Fruit fly (Drosophila melanogaster) whole organism, embryonic: ENCODE results near the gene Lmpt.

Experiments
- Bgb ChIP-seq: fragments of 200-800 bp; sonication (Bioruptor generic); IDR thresholded peaks from 2 replicates; pipeline ENCODE4 v1.3.6; 2022; ENCODE audit warnings: missing biosample characterization, missing genetic modification characterization; ENCODE audit not compliant: partially characterized antibody
- BtbVII ChIP-seq: fragments of 200-800 bp; sonication (Bioruptor generic); optimal IDR thresholded peaks from 3 replicates; lab custom pipeline; 2017; ENCODE audit warnings: missing biosample characterization, mild to moderate bottlenecking, missing genetic modification characterization
- CG1024 ChIP-seq: fragments of 200-800 bp; sonication (Bioruptor generic); IDR thresholded peaks from 2 replicates; pipeline ENCODE4 v1.3.6; 2022; ENCODE audit warnings: missing biosample characterization, missing genetic modification characterization
- CG11723 ChIP-seq: fragments of 200-800 bp; sonication (Bioruptor generic); optimal IDR thresholded peaks from 2 replicates; lab custom pipeline; 2017; ENCODE audit warnings: missing biosample characterization, mild to moderate bottlenecking, missing genetic modification characterization
- CG12155 ChIP-seq: fragments of 200-800 bp; sonication (Bioruptor generic); optimal IDR thresholded peaks from 3 replicates; lab custom pipeline; 2016; ENCODE audit warnings: missing biosample characterization, missing genetic modification characterization
- CG12391 ChIP-seq: fragments of 200-800 bp; sonication (Bioruptor generic); optimal IDR thresholded peaks from 3 replicates; lab custom pipeline; 2018; ENCODE audit warnings: missing biosample characterization, mild to moderate bottlenecking, missing genetic modification characterization, moderate library complexity
- CG13296 ChIP-seq: fragments of 200-800 bp; sonication (Bioruptor generic); optimal IDR thresholded peaks from 3 replicates; lab custom pipeline; 2018; ENCODE audit warnings: missing biosample characterization, mild to moderate bottlenecking, missing genetic modification characterization
- CG13624 ChIP-seq: fragments of 200-800 bp; sonication (Bioruptor generic); optimal IDR thresholded peaks from 2 replicates; lab custom pipeline; 2016; ENCODE audit warnings: missing biosample characterization, missing genetic modification characterization
- CG18599 ChIP-seq: fragments of 200-800 bp; sonication (Bioruptor generic); optimal IDR thresholded peaks from 3 replicates; lab custom pipeline; 2017; ENCODE audit warnings: missing biosample characterization, missing genetic modification characterization, mild to moderate bottlenecking, moderate library complexity, missing genetic modification reagents
- CG2116 ChIP-seq: fragments of 200-800 bp; sonication (Bioruptor generic); optimal IDR thresholded peaks from 3 replicates; lab custom pipeline; 2018; ENCODE audit warnings: missing biosample characterization, mild to moderate bottlenecking, missing genetic modification characterization
- CG30403 ChIP-seq: fragments of 200-800 bp; sonication (Bioruptor generic); optimal IDR thresholded peaks from 3 replicates; lab custom pipeline; 2016; ENCODE audit warnings: missing biosample characterization, missing genetic modification characterization
- CG32767 ChIP-seq: fragments of 200-800 bp; sonication (Bioruptor generic); IDR thresholded peaks from 2 replicates; pipeline ENCODE4 v1.3.6; 2022; ENCODE audit warnings: missing biosample characterization, missing genetic modification characterization
- CG34224 ChIP-seq: fragments of 200-800 bp; sonication (Bioruptor generic); IDR thresholded peaks from 3 replicates; pipeline ENCODE4 v1.3.6; 2022; ENCODE audit warnings: missing biosample characterization, missing genetic modification characterization; ENCODE audit not compliant: partially characterized antibody
- CG3847 ChIP-seq: fragments of 200-800 bp; sonication (Bioruptor generic); IDR thresholded peaks from 2 replicates; pipeline ENCODE4 v1.3.6; 2022; ENCODE audit warnings: missing biosample characterization, missing genetic modification characterization
- CG4617 ChIP-seq: fragments of 200-800 bp; sonication (Bioruptor generic); optimal IDR thresholded peaks from 3 replicates; lab custom pipeline; 2016; ENCODE audit warnings: missing biosample characterization, missing genetic modification characterization, borderline replicate concordance
- CG4820 ChIP-seq: fragments of 200-800 bp; sonication (Bioruptor generic); optimal IDR thresholded peaks from 3 replicates; lab custom pipeline; 2016; ENCODE audit warnings: missing biosample characterization, missing genetic modification characterization
- CG6272 ChIP-seq: fragments of 200-800 bp; sonication (Bioruptor generic); IDR thresholded peaks from 2 replicates; pipeline ENCODE4 v1.3.6; 2022; ENCODE audit warnings: missing biosample characterization, missing genetic modification characterization
- CG6765 ChIP-seq: fragments of 200-800 bp; sonication (Bioruptor generic); optimal IDR thresholded peaks from 3 replicates; lab custom pipeline; 2017; ENCODE audit warnings: missing biosample characterization, mild to moderate bottlenecking, missing genetic modification characterization
- CG7963 ChIP-seq: fragments of 200-800 bp; sonication (Bioruptor generic); IDR thresholded peaks from 3 replicates; pipeline ENCODE4 v1.3.6; 2022; ENCODE audit warnings: missing biosample characterization, missing genetic modification characterization; ENCODE audit not compliant: partially characterized antibody
- CHES-1-like ChIP-seq: fragments of 200-800 bp; sonication (Bioruptor generic); optimal IDR thresholded peaks from 2 replicates; lab custom pipeline; 2016; ENCODE audit warnings: missing biosample characterization, missing genetic modification characterization
- Doc3 ChIP-seq: fragments of 200-800 bp; sonication (Bioruptor generic); IDR thresholded peaks from 3 replicates; pipeline ENCODE4 v1.3.6; 2022; ENCODE audit warnings: missing biosample characterization, missing genetic modification characterization; ENCODE audit not compliant: partially characterized antibody
- Elba2 ChIP-seq: fragments of 200-800 bp; sonication (Bioruptor generic); optimal IDR thresholded peaks from 3 replicates; lab custom pipeline; 2016; ENCODE audit warnings: missing biosample characterization, missing genetic modification characterization
- Hmr ChIP-seq: fragments of 200-800 bp; sonication (Bioruptor generic); optimal IDR thresholded peaks from 3 replicates; lab custom pipeline; 2017; ENCODE audit warnings: mild to moderate bottlenecking, missing biosample characterization, missing genetic modification reagents, missing genetic modification characterization
- Hr51 ChIP-seq, 2 experiments: fragments of 200-800 bp; sonication (Bioruptor generic); optimal IDR thresholded peaks; 2 replicates in 1 of 2; 3 replicates in 1 of 2; lab custom pipeline; 2016 to 2018; ENCODE audit warnings: missing biosample characterization in 2 of 2, missing genetic modification characterization in 2 of 2, mild to moderate bottlenecking in 1 of 2, moderate library complexity in 1 of 2
- MTF-1 ChIP-seq: fragments of 200-800 bp; sonication (Bioruptor generic); optimal IDR thresholded peaks from 2 replicates; lab custom pipeline; 2018; ENCODE audit warnings: missing biosample characterization, mild to moderate bottlenecking, missing genetic modification characterization, borderline replicate concordance
- Poxn ChIP-seq: fragments of 200-800 bp; sonication (Bioruptor generic); IDR thresholded peaks from 2 replicates; pipeline ENCODE4 v1.3.6; 2022; ENCODE audit warnings: missing biosample characterization, missing genetic modification characterization
- Sry-δ ChIP-seq: fragments of 200-800 bp; sonication (Bioruptor generic); optimal IDR thresholded peaks from 2 replicates; lab custom pipeline; 2016; ENCODE audit warnings: missing biosample characterization, missing genetic modification characterization
- YL-1 ChIP-seq: fragments of 200-800 bp; sonication (Bioruptor generic); optimal IDR thresholded peaks from 3 replicates; lab custom pipeline; 2017; ENCODE audit warnings: missing biosample characterization, mild to moderate bottlenecking, missing genetic modification characterization
- ara ChIP-seq: fragments of 200-800 bp; sonication (Bioruptor generic); IDR thresholded peaks from 2 replicates; pipeline ENCODE4 v1.3.6; 2022; ENCODE audit warnings: missing biosample characterization, missing genetic modification characterization
- bbx ChIP-seq: fragments of 200-800 bp; sonication (Bioruptor generic); IDR thresholded peaks from 2 replicates; pipeline ENCODE4 v1.3.6; 2022; ENCODE audit warnings: missing biosample characterization, missing genetic modification characterization; ENCODE audit not compliant: partially characterized antibody
- cg ChIP-seq: fragments of 200-800 bp; sonication (Bioruptor generic); optimal IDR thresholded peaks from 3 replicates; lab custom pipeline; 2019; ENCODE audit warnings: missing biosample characterization, mild to moderate bottlenecking, missing genetic modification characterization, moderate library complexity
- chinmo ChIP-seq: fragments of 200-800 bp; sonication (Bioruptor generic); IDR thresholded peaks from 4 replicates; pipeline ENCODE4 v1.3.6; 2022; ENCODE audit warnings: missing biosample characterization, missing genetic modification characterization; ENCODE audit not compliant: partially characterized antibody
- disco-r ChIP-seq: fragments of 200-800 bp; sonication (Bioruptor generic); optimal IDR thresholded peaks from 2 replicates; lab custom pipeline; 2016; ENCODE audit warnings: missing biosample characterization, missing genetic modification characterization
- gfzf ChIP-seq: fragments of 200-800 bp; sonication (Bioruptor generic); optimal IDR thresholded peaks from 2 replicates; lab custom pipeline; 2016; ENCODE audit warnings: missing biosample characterization, mild to moderate bottlenecking, missing genetic modification characterization, moderate library complexity
- hb ChIP-seq: fragments of 200-800 bp; sonication (Bioruptor generic); IDR thresholded peaks from 3 replicates; pipeline ENCODE4 v1.3.6; 2022; ENCODE audit warnings: missing biosample characterization, missing genetic modification characterization; ENCODE audit not compliant: partially characterized antibody
- insv ChIP-seq, 2 experiments: fragments of 200-800 bp; sonication (Bioruptor generic); optimal IDR thresholded peaks; 3 replicates each; lab custom pipeline; 2016 to 2018; ENCODE audit warnings: missing biosample characterization in 2 of 2, missing genetic modification characterization in 2 of 2
- nerfin-2 ChIP-seq: fragments of 200-800 bp; sonication (Bioruptor generic); IDR thresholded peaks from 2 replicates; pipeline ENCODE4 v1.3.6; 2022; ENCODE audit warnings: missing biosample characterization, missing genetic modification characterization; ENCODE audit not compliant: partially characterized antibody
- pzg ChIP-seq: fragments of 200-800 bp; sonication (Bioruptor generic); optimal IDR thresholded peaks from 3 replicates; lab custom pipeline; 2018; ENCODE audit warnings: missing biosample characterization, mild to moderate bottlenecking, missing genetic modification characterization, moderate library complexity
- sens ChIP-seq: fragments of 200-800 bp; sonication (Bioruptor generic); peaks from one replicate; lab custom pipeline; 2016; ENCODE audit warnings: missing biosample characterization, missing genetic modification characterization
- sna ChIP-seq: fragments of 200-800 bp; sonication (Bioruptor generic); IDR thresholded peaks from 2 replicates; pipeline ENCODE4 v1.3.6; 2022; ENCODE audit warnings: missing biosample characterization, missing genetic modification characterization; ENCODE audit not compliant: partially characterized antibody
- ssp ChIP-seq: fragments of 200-800 bp; sonication (Bioruptor generic); IDR thresholded peaks from 2 replicates; pipeline ENCODE4 v1.3.6; 2022; ENCODE audit warnings: missing biosample characterization, missing genetic modification characterization
- sug ChIP-seq: fragments of 200-800 bp; optimal IDR thresholded peaks from 2 replicates; lab custom pipeline; 2019; ENCODE audit warnings: missing biosample characterization, mild to moderate bottlenecking, missing genetic modification characterization, moderate library complexity
- trem ChIP-seq: fragments of 200-800 bp; optimal IDR thresholded peaks from 3 replicates; lab custom pipeline; 2019; ENCODE audit warnings: missing biosample characterization, mild to moderate bottlenecking, missing genetic modification characterization, moderate library complexity
- unc-4 ChIP-seq: fragments of 200-800 bp; sonication (Bioruptor generic); IDR thresholded peaks from 2 replicates; pipeline ENCODE4 v1.3.6; 2022; ENCODE audit warnings: missing biosample characterization, missing genetic modification characterization; ENCODE audit not compliant: partially characterized antibody
- vvl ChIP-seq: fragments of 200-800 bp; sonication (Bioruptor generic); IDR thresholded peaks from 2 replicates; pipeline ENCODE4 v1.3.6; 2022; ENCODE audit warnings: missing biosample characterization, missing genetic modification characterization
- wek ChIP-seq: fragments of 200-800 bp; sonication (Bioruptor generic); optimal IDR thresholded peaks from 3 replicates; lab custom pipeline; 2018; ENCODE audit warnings: missing biosample characterization, mild to moderate bottlenecking, missing genetic modification characterization, moderate library complexity

Gene Lmpt

DNA sequence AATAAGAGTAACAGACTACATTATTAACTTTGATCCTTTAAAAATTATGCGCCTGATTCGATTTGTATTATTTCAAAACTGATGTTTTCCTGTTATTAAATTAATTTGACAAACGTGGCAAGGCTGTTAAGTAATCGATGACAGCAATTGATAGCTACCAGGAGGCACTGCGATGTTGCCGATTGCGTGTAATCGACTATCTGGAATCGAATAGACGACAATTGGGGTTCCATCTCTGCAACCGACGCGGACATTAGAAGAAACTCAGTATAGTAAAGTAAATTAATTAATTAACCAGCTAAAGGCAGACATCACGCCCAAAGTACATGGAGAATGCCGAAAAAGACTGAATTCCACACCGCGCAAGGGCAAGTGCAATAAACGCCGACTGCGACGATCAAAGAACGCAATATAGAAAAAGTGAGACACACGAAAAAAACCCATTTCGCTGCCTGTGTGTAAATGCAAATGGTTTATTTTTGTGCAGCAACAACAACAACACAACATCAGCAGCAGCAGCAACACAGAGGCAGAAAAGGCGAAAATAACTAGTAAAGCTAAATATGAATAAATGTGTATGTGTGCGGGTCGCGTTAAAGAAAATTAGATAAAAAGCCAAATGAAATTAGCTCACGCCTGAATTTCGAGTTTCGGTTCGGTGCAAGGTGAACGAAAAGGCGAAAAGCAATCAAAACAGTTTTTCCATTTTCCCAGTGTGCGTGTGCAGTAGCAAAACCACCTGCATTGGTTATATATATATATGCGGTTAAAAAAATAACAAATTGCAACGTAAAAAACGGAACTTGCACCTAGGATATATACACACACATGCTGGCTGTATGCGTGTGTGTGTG is 11.3 kb upstream of the Lmpt start, which contains the start of gene sina (continued):
- TF ChIP-seq CG4617 (peak; percentile 63), cg (no peak), trem (tag; lab: Kevin White, UChicago) (peak; percentile 86), CG12391 (tag; lab: Kevin White, UChicago) (peak; percentile 63), CG30403 (GFP tag; lab: Kevin White, UChicago) (peak; percentile 26), CG12155 (peak; percentile 7), CG2116 (GFP tag; lab: Kevin White, UChicago) (peak; percentile 94), Poxn (GFP tag; lab: Robert Waterston, UW) (no peak), vvl (GFP tag; lab: Robert Waterston, UW) (peak; percentile 48), MTF-1 (no peak), CHES-1-like (GFP tag; lab: Kevin White, UChicago) (peak; percentile 35), CG1024 (no peak), Hmr (GFP tag; lab: Kevin White, UChicago) (peak; percentile 54), gfzf (GFP tag; lab: Kevin White, UChicago) (peak; percentile 31), Sry-δ (peak; percentile 91), sna (GFP tag; lab: Robert Waterston, UW) (peak; percentile 74), pzg (GFP tag; lab: Kevin White, UChicago) (peak; percentile 92), CG11723 (GFP tag; lab: Kevin White, UChicago) (no peak), Hr51 (GFP tag; optimal IDR thresholded peaks at IDR 0.05; lab: Kevin White, UChicago) (peak in 1 of 2 experiments; percentile 17), CG34224 (GFP tag; lab: Robert Waterston, UW) (peak; percentile 84), hb (GFP tag; lab: Robert Waterston, UW) (peak; percentile 88), CG13624 (GFP tag; lab: Kevin White, UChicago) (peak; percentile 20), CG4820 (peak; percentile 7), bbx (GFP tag; lab: Robert Waterston, UW) (peak; percentile 90), ara (GFP tag; lab: Robert Waterston, UW) (peak; percentile 22; the same call in 1 of the 2 replicates), CG6765 (GFP tag; lab: Kevin White, UChicago) (peak; percentile 38), CG18599 (peak; percentile 27), nerfin-2 (GFP tag; lab: Robert Waterston, UW) (peak; percentile 78), Bgb (GFP tag; lab: Robert Waterston, UW) (peak; percentile 88), Elba2 (GFP tag; lab: Kevin White, UChicago) (peak; percentile 43), insv (GFP tag; optimal IDR thresholded peaks at IDR 0.05; lab: Kevin White, UChicago) (peak in 1 of 2 experiments; percentile 20), chinmo (GFP tag; lab: Robert Waterston, UW) (peak; percentile 79; the same call in 3 of the 4 replicates), sens (GFP tag; lab: Kevin White, UChicago) (peak; percentile 79), CG7963 (GFP tag; lab: Robert Waterston, UW) (peak; percentile 86), disco-r (GFP tag; lab: Kevin White, UChicago) (peak; percentile 26), ssp (GFP tag; lab: Robert Waterston, UW) (0 out of 2 replicates have a peak, but pooled peaks have one; percentile 26), YL-1 (peak; percentile 78), unc-4 (peak; percentile 76), CG32767 (GFP tag; lab: Robert Waterston, UW) (no peak), CG13296 (GFP tag; lab: Kevin White, UChicago) (peak; percentile 29), BtbVII (GFP tag; lab: Kevin White, UChicago) (peak; percentile 27), CG6272 (GFP tag; lab: Robert Waterston, UW) (peak; percentile 16; the same call in 1 of the 2 replicates), CG3847 (GFP tag; lab: Robert Waterston, UW) (peak; percentile 20; the same call in 1 of the 2 replicates), Doc3 (GFP tag; lab: Robert Waterston, UW) (peak; percentile 59; the same call in 1 of the 3 replicates), sug (tag; lab: Kevin White, UChicago) (peak; percentile 34), wek (GFP tag; lab: Kevin White, UChicago) (peak; percentile 2)
